Fruit fly (Drosophila melanogaster): ENCODE measurements around the gene boss.

Gene boss

dm6 chr3R:25968486-25968885 is 6.7 kb downstream of the boss start (continued):
- peak in 1 of 2 experiments; percentile 75 for TF ChIP-seq Hr51 (GFP tag; optimal IDR thresholded peaks at IDR 0.05)
- TF ChIP-seq CG11456 (GFP tag; IDR thresholded peaks at IDR 0.05), result no peak
- TF ChIP-seq prd (optimal IDR thresholded peaks at IDR 0.05), result no peak
- TF ChIP-seq prd (GFP tag; IDR thresholded peaks at IDR 0.05), result peak; percentile 43; the same call in 2 of the 3 replicates
- TF ChIP-seq trem (tag; optimal IDR thresholded peaks at IDR 0.05), result no peak
- peak; percentile 74 for TF ChIP-seq Hmr (GFP tag; optimal IDR thresholded peaks at IDR 0.05)
- TF ChIP-seq bigmax (GFP tag; optimal IDR thresholded peaks at IDR 0.05), result no peak
- TF ChIP-seq BtbVII (GFP tag; optimal IDR thresholded peaks at IDR 0.05), result peak; percentile 23
- TF ChIP-seq CG17612 (GFP tag; IDR thresholded peaks at IDR 0.05), result no peak
- no peak for TF ChIP-seq CG7786 (GFP tag; optimal IDR thresholded peaks at IDR 0.05)
- peak; percentile 62 for TF ChIP-seq Meics (GFP tag; optimal IDR thresholded peaks at IDR 0.05)
- TF ChIP-seq Rfx (GFP tag; IDR thresholded peaks at IDR 0.05), result peak; percentile 67
- peak; percentile 39; the same call in 1 of the 2 replicates for TF ChIP-seq vvl (GFP tag; IDR thresholded peaks at IDR 0.05)
- 0 out of 2 replicates have a peak, but pooled peaks have one; percentile 23 for TF ChIP-seq Atf6 (GFP tag; IDR thresholded peaks at IDR 0.05)
- TF ChIP-seq ap (GFP tag; IDR thresholded peaks at IDR 0.05), result no peak
- TF ChIP-seq CG8359 (GFP tag; optimal IDR thresholded peaks at IDR 0.05; ENCODE audit: borderline replicate concordance), result no peak
- peak; percentile 42 for TF ChIP-seq CG3847 (GFP tag; IDR thresholded peaks at IDR 0.05)
- TF ChIP-seq row (GFP tag; IDR thresholded peaks at IDR 0.05), result peak; percentile 73
- peak; percentile 15 for TF ChIP-seq NfI (GFP tag; optimal IDR thresholded peaks at IDR 0.05)
- TF ChIP-seq CG15696 (tag; optimal IDR thresholded peaks at IDR 0.05), result no peak
- peak; percentile 51; the same call in 1 of the 2 replicates for TF ChIP-seq CG6689 (GFP tag; IDR thresholded peaks at IDR 0.05)
- no peak for TF ChIP-seq pnt (GFP tag; optimal IDR thresholded peaks at IDR 0.05)
- peak; percentile 41 for TF ChIP-seq mam (GFP tag; optimal IDR thresholded peaks at IDR 0.05)
- no peak for TF ChIP-seq slp2 (GFP tag; optimal IDR thresholded peaks at IDR 0.05)
- peak; percentile 70 for TF ChIP-seq Fer1 (GFP tag; optimal IDR thresholded peaks at IDR 0.05)
- no peak for TF ChIP-seq chif (GFP tag; optimal IDR thresholded peaks at IDR 0.05)
- TF ChIP-seq Taf1 (GFP tag; IDR thresholded peaks at IDR 0.05), result peak; percentile 53
- peak; percentile 60; the same call in 2 of the 3 replicates for TF ChIP-seq dysf (GFP tag; IDR thresholded peaks at IDR 0.05)
- no peak for TF ChIP-seq ftz-f1 (GFP tag; optimal IDR thresholded peaks at IDR 0.05)
- peak; percentile 60 for TF ChIP-seq cwo (GFP tag; optimal IDR thresholded peaks at IDR 0.05)
- peak; percentile 46 for TF ChIP-seq Fer3 (tag; optimal IDR thresholded peaks at IDR 0.05)
- no peak for TF ChIP-seq B-H2 (GFP tag; optimal IDR thresholded peaks at IDR 0.05)
- TF ChIP-seq CG7556 (GFP tag; optimal IDR thresholded peaks at IDR 0.05), result peak; percentile 58
- no peak for TF ChIP-seq br (optimal IDR thresholded peaks at IDR 0.05)
- no peak for TF ChIP-seq CG33213 (GFP tag; optimal IDR thresholded peaks at IDR 0.05)
- peak; percentile 73 for TF ChIP-seq CG2120 (GFP tag; optimal IDR thresholded peaks at IDR 0.05)
- TF ChIP-seq E2f2 (GFP tag; IDR thresholded peaks at IDR 0.05), result no peak
- TF ChIP-seq Ptx1 (GFP tag; IDR thresholded peaks at IDR 0.05), result peak; percentile 45
- TF ChIP-seq fru (optimal IDR thresholded peaks at IDR 0.05), result no peak
- TF ChIP-seq Med (GFP tag), result peak; percentile 61
- TF ChIP-seq stc (GFP tag; IDR thresholded peaks at IDR 0.05), result 0 out of 2 replicates have a peak, but pooled peaks have one; percentile 16
- peak; percentile 22 for TF ChIP-seq CG10147 (GFP tag; optimal IDR thresholded peaks at IDR 0.05)
- TF ChIP-seq lmd (GFP tag; IDR thresholded peaks at IDR 0.05), result peak; percentile 20; the same call in 1 of the 2 replicates
- TF ChIP-seq Atf3 (GFP tag; optimal IDR thresholded peaks at IDR 0.05), result no peak
- peak; percentile 69; the same call in 1 of the 2 replicates for TF ChIP-seq CG14014 (GFP tag; IDR thresholded peaks at IDR 0.05)
- no peak for TF ChIP-seq klu (GFP tag; IDR thresholded peaks at IDR 0.05)
- no peak for TF ChIP-seq ttk (GFP tag; IDR thresholded peaks at IDR 0.05)
- 0 out of 2 replicates have a peak, but pooled peaks have one; percentile 20 for TF ChIP-seq CG11247 (GFP tag; IDR thresholded peaks at IDR 0.05)
- TF ChIP-seq CG2116 (GFP tag; optimal IDR thresholded peaks at IDR 0.05), result no peak
- TF ChIP-seq CoRest (tag; optimal IDR thresholded peaks at IDR 0.05), result peak; percentile 2
- peak; percentile 12 for TF ChIP-seq HHEX (GFP tag; optimal IDR thresholded peaks at IDR 0.05)
- no peak for TF ChIP-seq zf30C (GFP tag; optimal IDR thresholded peaks at IDR 0.05)
